Worm (Caenorhabditis elegans) whole organism, L3 larva: ENCODE data around the gene C42D4.3.

Experiments
- aly-2 ChIP-seq: fragments of 150-350 bp; optimal IDR thresholded peaks from 2 replicates; lab custom pipeline; 2014; ENCODE audit warnings: missing biosample characterization, missing genetic modification characterization
- nhr-77 ChIP-seq: fragments of 150-350 bp; optimal IDR thresholded peaks from 2 replicates; lab custom pipeline; 2014; ENCODE audit warnings: missing biosample characterization, missing genetic modification characterization

ce11 chrIV:7175346-7175745 is 3.7 kb upstream of the C42D4.3 start, which contains the start of gene C42D4.19:
- TF ChIP-seq aly-2 (tag; lab: Kevin White, UChicago), result no peak
- no peak for TF ChIP-seq nhr-77
